Fruit fly (Drosophila melanogaster): ENCODE data around the gene Drsl6.

dm6 chr3L:3380225-3381043, 44.2 kb upstream of the Drsl6 start:
- TF ChIP-seq psq (GFP tag; optimal IDR thresholded peaks at IDR 0.05) (peak; percentile 37), lola (GFP tag; optimal IDR thresholded peaks at IDR 0.05) (no peak)
